Worm (Caenorhabditis elegans): ENCODE results near the gene BE10.1.

Gene BE10.1

ce11 chrIII:12757367-12757766, 32.0 kb downstream of the BE10.1 start, which contains the start of gene srw-9:
srw-9 (plus strand) TSS chrIII:12757667.
- TF ChIP-seq pqm-1 (tag; optimal IDR thresholded peaks at IDR 0.05) (no peak), ceh-9 (tag; optimal IDR thresholded peaks at IDR 0.05) (no peak), nhr-12 (tag; optimal IDR thresholded peaks at IDR 0.05) (no peak), nhr-11 (tag; optimal IDR thresholded peaks at IDR 0.05) (no peak), nhr-23 (tag; optimal IDR thresholded peaks at IDR 0.05) (no peak), fkh-10 (GFP tag; optimal IDR thresholded peaks at IDR 0.05) (no peak), lin-39 (tag; optimal IDR thresholded peaks at IDR 0.05) (no peak), nfya-1 (tag; optimal IDR thresholded peaks at IDR 0.05; ENCODE audit: insufficient read depth) (no peak), ztf-11 (tag; optimal IDR thresholded peaks at IDR 0.05) (no peak), fos-1 (tag; optimal IDR thresholded peaks at IDR 0.05) (no peak), nhr-77 (tag; optimal IDR thresholded peaks at IDR 0.05) (no peak), elt-2 (tag; optimal IDR thresholded peaks at IDR 0.05) (no peak), mdl-1 (tag; optimal IDR thresholded peaks at IDR 0.05) (no peak), lin-15B (tag; optimal IDR thresholded peaks at IDR 0.05) (no peak), jun-1 (tag; optimal IDR thresholded peaks at IDR 0.05) (no peak), tbx-2 (tag; optimal IDR thresholded peaks at IDR 0.05) (no peak), sea-2 (GFP tag; optimal IDR thresholded peaks at IDR 0.05) (no peak), ceh-16 (tag; optimal IDR thresholded peaks at IDR 0.05) (no peak)

ce11 chrIII:12755048-12755447, 34.3 kb downstream of the BE10.1 start, which contains the start of gene srw-10:
srw-10 (plus strand) TSS chrIII:12755348.
- TF ChIP-seq nhr-76 (tag; optimal IDR thresholded peaks at IDR 0.05), result no peak
- no peak for TF ChIP-seq mdl-1 (tag; optimal IDR thresholded peaks at IDR 0.05)
- no peak for TF ChIP-seq ceh-82 (tag; optimal IDR thresholded peaks at IDR 0.05)
- TF ChIP-seq nhr-28 (tag; optimal IDR thresholded peaks at IDR 0.05), result no peak
- TF ChIP-seq jun-1 (tag; optimal IDR thresholded peaks at IDR 0.05), result no peak
- TF ChIP-seq mml-1 (tag; optimal IDR thresholded peaks at IDR 0.05), result no peak
- TF ChIP-seq egl-27 (tag; optimal IDR thresholded peaks at IDR 0.05), result no peak

ce11 chrIII:12750831-12751230, 38.5 kb downstream of the BE10.1 start, which contains the start of the genes irld-60 and irld-20:
irld-60 (minus strand) TSS chrIII:12750931.
irld-20 (plus strand) TSS chrIII:12751109.
- TF ChIP-seq ztf-4 (tag; optimal IDR thresholded peaks at IDR 0.05) (no peak), unc-62 (GFP tag; optimal IDR thresholded peaks at IDR 0.05) (no peak), nhr-77 (tag; optimal IDR thresholded peaks at IDR 0.05) (no peak)

- TF ChIP-seq unc-39 (tag; optimal IDR thresholded peaks at IDR 0.05), result no peak
- TF ChIP-seq ceh-28 (tag; optimal IDR thresholded peaks at IDR 0.05), result no peak
- no peak for TF ChIP-seq mdl-1 (tag; optimal IDR thresholded peaks at IDR 0.05)
- no peak for TF ChIP-seq pha-4 (tag; optimal IDR thresholded peaks at IDR 0.05)
- TF ChIP-seq sea-2 (GFP tag; optimal IDR thresholded peaks at IDR 0.05), result no peak
- no peak for TF ChIP-seq mml-1 (tag; optimal IDR thresholded peaks at IDR 0.05)
- no peak for TF ChIP-seq zag-1 (tag; optimal IDR thresholded peaks at IDR 0.05)
- TF ChIP-seq nhr-77 (tag; optimal IDR thresholded peaks at IDR 0.05), result no peak
- TF ChIP-seq nhr-11 (tag; optimal IDR thresholded peaks at IDR 0.05), result no peak
- TF ChIP-seq elt-2 (tag; optimal IDR thresholded peaks at IDR 0.05), result no peak
- TF ChIP-seq daf-12 (tag; optimal IDR thresholded peaks at IDR 0.05), result no peak
- no peak for TF ChIP-seq R02D3.7 (tag; optimal IDR thresholded peaks at IDR 0.05)
- no peak for TF ChIP-seq nhr-76 (tag; optimal IDR thresholded peaks at IDR 0.05)
- TF ChIP-seq fkh-2 (tag; optimal IDR thresholded peaks at IDR 0.05), result no peak
- no peak for TF ChIP-seq ceh-16 (tag; optimal IDR thresholded peaks at IDR 0.05)
- TF ChIP-seq nhr-12 (tag; optimal IDR thresholded peaks at IDR 0.05), result no peak
These were observed 42.9 kb downstream of the BE10.1 start, which contains the start of gene Y111B2A.21 for ce11 chrIII:12746369-12746855. Y111B2A.21 (plus strand) TSS chrIII:12746419.

ce11 chrIII:12743515-12743914, 45.8 kb downstream of the BE10.1 start:
- TF ChIP-seq R02D3.7 (tag; optimal IDR thresholded peaks at IDR 0.05) (no peak), nhr-77 (tag; optimal IDR thresholded peaks at IDR 0.05) (no peak), lin-15B (tag; optimal IDR thresholded peaks at IDR 0.05) (no peak), fkh-10 (GFP tag; optimal IDR thresholded peaks at IDR 0.05) (no peak), zag-1 (tag; optimal IDR thresholded peaks at IDR 0.05) (no peak), lin-39 (tag; optimal IDR thresholded peaks at IDR 0.05) (no peak)

ce11 chrIII:12740313-12740712, 49.0 kb downstream of the BE10.1 start:
- TF ChIP-seq nfya-1 (tag; optimal IDR thresholded peaks at IDR 0.05; ENCODE audit: insufficient read depth), result peak; percentile 76
- no peak for TF ChIP-seq egl-27 (tag; optimal IDR thresholded peaks at IDR 0.05)
- no peak for TF ChIP-seq aly-2 (tag; optimal IDR thresholded peaks at IDR 0.05)
- TF ChIP-seq elt-2 (tag; optimal IDR thresholded peaks at IDR 0.05), result no peak
- no peak for TF ChIP-seq fkh-10 (GFP tag; optimal IDR thresholded peaks at IDR 0.05)
- no peak for TF ChIP-seq ceh-16 (tag; optimal IDR thresholded peaks at IDR 0.05)

All from whole organism, L3 larva.